Fruit fly (Drosophila melanogaster) whole organism, embryonic: ENCODE measurements around the gene Duba.

Source experiments
- ATbp ChIP-seq: fragments of 200-800 bp; sonication (Bioruptor generic); optimal IDR thresholded peaks from 2 replicates; lab custom pipeline; 2017; ENCODE audit warnings: missing biosample characterization, mild to moderate bottlenecking, missing genetic modification characterization, missing genetic modification reagents
- CG7357 ChIP-seq: fragments of 200-800 bp; sonication (Bioruptor generic); IDR thresholded peaks from 3 replicates; pipeline ENCODE4 v1.3.6; 2022; ENCODE audit warnings: missing biosample characterization, missing genetic modification characterization
- CG7963 ChIP-seq: fragments of 200-800 bp; sonication (Bioruptor generic); IDR thresholded peaks from 3 replicates; pipeline ENCODE4 v1.3.6; 2022; ENCODE audit warnings: missing biosample characterization, missing genetic modification characterization; ENCODE audit not compliant: partially characterized antibody
- Deaf1 ChIP-seq: fragments of 200-800 bp; optimal IDR thresholded peaks from 3 replicates; lab custom pipeline; 2019; ENCODE audit warnings: missing biosample characterization, mild to moderate bottlenecking, missing genetic modification characterization, moderate library complexity
- Mes4 ChIP-seq: fragments of 200-800 bp; sonication (Bioruptor generic); optimal IDR thresholded peaks from 2 replicates; lab custom pipeline; 2016; ENCODE audit warnings: missing biosample characterization, missing genetic modification characterization
- PHDP ChIP-seq: fragments of 200-800 bp; sonication (Bioruptor generic); optimal IDR thresholded peaks from 3 replicates; lab custom pipeline; 2018; ENCODE audit warnings: missing biosample characterization, mild to moderate bottlenecking, missing genetic modification characterization, moderate library complexity
- Side ChIP-seq: fragments of 200-800 bp; sonication (Bioruptor generic); optimal IDR thresholded peaks from 2 replicates; lab custom pipeline; 2016; ENCODE audit warnings: missing biosample characterization, missing genetic modification characterization
- crp ChIP-seq, 2 experiments: fragments of 200-800 bp; sonication (Bioruptor generic); optimal IDR thresholded peaks; 2 replicates in 1 of 2; 3 replicates in 1 of 2; lab custom pipeline; 2017; ENCODE audit warnings: missing biosample characterization in 2 of 2, missing genetic modification characterization in 2 of 2, mild to moderate bottlenecking in 1 of 2, moderate library complexity in 1 of 2
- gcm2 ChIP-seq: fragments of 200-800 bp; sonication (Bioruptor generic); optimal IDR thresholded peaks from 2 replicates; lab custom pipeline; 2016; ENCODE audit warnings: missing biosample characterization, missing genetic modification characterization
- pan ChIP-seq, 4 experiments: fragments of >200 bp in 3 of 4; fragments of 200-800 bp in 1 of 4; sonication (Bioruptor generic) in 1 of 4; optimal IDR thresholded peaks in 3 of 4; IDR thresholded peaks in 1 of 4; 2 replicates each; pipeline versions ENCODE4 v1.3.6 to Lab custom; 2017 to 2022; ENCODE audit warnings: missing biosample characterization in 2 of 4, missing genetic modification characterization in 2 of 4, mixed read lengths in 1 of 4
- row ChIP-seq: fragments of 200-800 bp; sonication (Bioruptor generic); IDR thresholded peaks from 3 replicates; pipeline ENCODE4 v1.3.6; 2022; ENCODE audit warnings: missing biosample characterization, missing genetic modification characterization
- unpg ChIP-seq: fragments of 200-800 bp; sonication (Bioruptor generic); optimal IDR thresholded peaks from 3 replicates; lab custom pipeline; 2018; ENCODE audit warnings: missing biosample characterization, mild to moderate bottlenecking, missing genetic modification characterization, moderate library complexity
- vvl ChIP-seq: fragments of 200-800 bp; sonication (Bioruptor generic); IDR thresholded peaks from 2 replicates; pipeline ENCODE4 v1.3.6; 2022; ENCODE audit warnings: missing biosample characterization, missing genetic modification characterization

dm6 chr3L:11563972-11564533, 45.2 kb downstream of the Duba start, which contains the start of the genes CG46412 and CG33267:
- TF ChIP-seq row (GFP tag; lab: Robert Waterston, UW) (no peak), CG7963 (no peak), PHDP (tag; lab: Kevin White, UChicago) (no peak), vvl (GFP tag; lab: Robert Waterston, UW) (no peak), Deaf1 (tag; lab: Kevin White, UChicago) (no peak), Side (no peak), CG7357 (GFP tag; lab: Robert Waterston, UW) (no peak), unpg (no peak), pan (optimal IDR thresholded peaks at IDR 0.05; lab: Kevin White, UChicago) (no peak), pan (GFP tag; optimal IDR thresholded peaks at IDR 0.05 in 1 of 2, IDR thresholded peaks at IDR 0.05 in 1 of 2) (no peak), ATbp (GFP tag; lab: Kevin White, UChicago) (no peak), crp (GFP tag; optimal IDR thresholded peaks at IDR 0.05; lab: Kevin White, UChicago) (no peak), gcm2 (GFP tag; lab: Kevin White, UChicago) (no peak), Mes4 (no peak)
